Fruit fly (Drosophila melanogaster): ENCODE results near the gene CG12535.

Gene CG12535

DNA sequence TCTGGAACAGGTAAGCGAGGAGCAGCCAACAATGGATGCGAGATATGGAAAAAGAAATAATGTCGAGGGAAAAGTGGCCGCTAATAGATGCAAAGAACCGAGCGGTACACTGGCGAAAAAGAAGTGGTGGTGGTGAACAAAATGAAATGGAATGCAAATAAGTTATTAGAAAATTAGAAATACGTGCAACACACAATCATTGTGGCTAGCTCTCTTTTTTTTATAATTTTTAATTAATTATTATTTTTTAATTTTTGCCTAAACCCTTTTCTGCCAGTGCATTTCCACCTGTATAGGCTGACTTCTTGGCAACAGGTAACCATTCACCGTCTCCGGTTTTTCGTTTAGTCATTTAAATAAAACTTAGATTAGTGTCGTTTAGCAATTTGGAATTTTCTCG, 93.6 kb downstream of the CG12535 start (continued):
- TF ChIP-seq CG15514 (GFP tag; optimal IDR thresholded peaks at IDR 0.05) (peak; percentile 31), pfk (GFP tag; optimal IDR thresholded peaks at IDR 0.05) (no peak), sc (optimal IDR thresholded peaks at IDR 0.05) (no peak), sc (GFP tag; optimal IDR thresholded peaks at IDR 0.05) (peak; percentile 75), sr (GFP tag; IDR thresholded peaks at IDR 0.05) (peak; percentile 65; the same call in 1 of the 3 replicates), CG1647 (GFP tag; optimal IDR thresholded peaks at IDR 0.05) (peak; percentile 33), lab (GFP tag; optimal IDR thresholded peaks at IDR 0.05) (peak; percentile 83), ro (GFP tag; IDR thresholded peaks at IDR 0.05) (0 out of 2 replicates have a peak, but pooled peaks have one; percentile 49), Opbp (GFP tag; IDR thresholded peaks at IDR 0.05; ENCODE audit: partially characterized antibody) (no peak), CG6254 (GFP tag; optimal IDR thresholded peaks at IDR 0.05) (peak; percentile 74), Gug (GFP tag; IDR thresholded peaks at IDR 0.05) (peak; percentile 58; the same call in 2 of the 4 replicates), CG4820 (GFP tag; optimal IDR thresholded peaks at IDR 0.05) (peak; percentile 77), CG1792 (GFP tag; optimal IDR thresholded peaks at IDR 0.05) (no peak), dati (GFP tag; IDR thresholded peaks at IDR 0.05) (0 out of 2 replicates have a peak, but pooled peaks have one; percentile 34), Hr51 (GFP tag; optimal IDR thresholded peaks at IDR 0.05) (peak; percentile 31 to 58), Ets65A (GFP tag) (peak; percentile 64), Hsf (GFP tag; optimal IDR thresholded peaks at IDR 0.05) (peak; percentile 65), trem (tag; optimal IDR thresholded peaks at IDR 0.05) (peak; percentile 67), CoRest (tag; optimal IDR thresholded peaks at IDR 0.05) (peak; percentile 80), CG10979 (tag; optimal IDR thresholded peaks at IDR 0.05) (peak; percentile 91), NfI (GFP tag; optimal IDR thresholded peaks at IDR 0.05) (peak; percentile 50), Mes4 (GFP tag; optimal IDR thresholded peaks at IDR 0.05) (no peak), Lim3 (GFP tag; IDR thresholded peaks at IDR 0.05) (peak; percentile 49; the same call in 1 of the 2 replicates), dmrt11E (tag; optimal IDR thresholded peaks at IDR 0.05) (peak; percentile 94), Sox102F (GFP tag; optimal IDR thresholded peaks at IDR 0.05) (peak; percentile 59), TFAM (GFP tag; optimal IDR thresholded peaks at IDR 0.05) (no peak), CG18619 (GFP tag; optimal IDR thresholded peaks at IDR 0.05) (peak; percentile 57), D19B (GFP tag; optimal IDR thresholded peaks at IDR 0.05) (peak; percentile 34), CG10274 (GFP tag; optimal IDR thresholded peaks at IDR 0.05) (peak; percentile 31), CG31365 (tag; optimal IDR thresholded peaks at IDR 0.05) (no peak), ase (GFP tag; IDR thresholded peaks at IDR 0.05) (peak; percentile 71; the same call in 2 of the 3 replicates), CG17612 (GFP tag; IDR thresholded peaks at IDR 0.05) (peak; percentile 57; the same call in 1 of the 2 replicates), scrt (GFP tag; optimal IDR thresholded peaks at IDR 0.05) (peak; percentile 56), dimm (GFP tag; IDR thresholded peaks at IDR 0.05) (peak; percentile 62; the same call in 1 of the 2 replicates), CG13894 (tag; optimal IDR thresholded peaks at IDR 0.05) (peak; percentile 16), ewg (GFP tag; optimal IDR thresholded peaks at IDR 0.05) (peak; percentile 55), gcm (GFP tag; optimal IDR thresholded peaks at IDR 0.05) (peak; percentile 73), HLHmδ (GFP tag; optimal IDR thresholded peaks at IDR 0.05) (no peak), schlank (tag; optimal IDR thresholded peaks at IDR 0.05) (no peak), CG11695 (GFP tag; IDR thresholded peaks at IDR 0.05) (peak; percentile 83), Rx (GFP tag; IDR thresholded peaks at IDR 0.05) (peak; percentile 75), gsb-n (tag; optimal IDR thresholded peaks at IDR 0.05) (peak; percentile 84), CG13296 (GFP tag; optimal IDR thresholded peaks at IDR 0.05) (peak; percentile 48), dysf (GFP tag; IDR thresholded peaks at IDR 0.05) (peak; percentile 82), B-H2 (GFP tag; optimal IDR thresholded peaks at IDR 0.05) (no peak), ab (GFP tag; optimal IDR thresholded peaks at IDR 0.05) (peak; percentile 29), Bgb (GFP tag; IDR thresholded peaks at IDR 0.05; ENCODE audit: partially characterized antibody) (no peak), CG6854 (GFP tag; optimal IDR thresholded peaks at IDR 0.05) (peak; percentile 22), bbx (GFP tag; IDR thresholded peaks at IDR 0.05; ENCODE audit: partially characterized antibody) (no peak), E2f2 (GFP tag; IDR thresholded peaks at IDR 0.05) (peak; percentile 50)
